Worm (Caenorhabditis elegans): ENCODE data around the gene acs-6.

The acs-6 gene

DNA sequence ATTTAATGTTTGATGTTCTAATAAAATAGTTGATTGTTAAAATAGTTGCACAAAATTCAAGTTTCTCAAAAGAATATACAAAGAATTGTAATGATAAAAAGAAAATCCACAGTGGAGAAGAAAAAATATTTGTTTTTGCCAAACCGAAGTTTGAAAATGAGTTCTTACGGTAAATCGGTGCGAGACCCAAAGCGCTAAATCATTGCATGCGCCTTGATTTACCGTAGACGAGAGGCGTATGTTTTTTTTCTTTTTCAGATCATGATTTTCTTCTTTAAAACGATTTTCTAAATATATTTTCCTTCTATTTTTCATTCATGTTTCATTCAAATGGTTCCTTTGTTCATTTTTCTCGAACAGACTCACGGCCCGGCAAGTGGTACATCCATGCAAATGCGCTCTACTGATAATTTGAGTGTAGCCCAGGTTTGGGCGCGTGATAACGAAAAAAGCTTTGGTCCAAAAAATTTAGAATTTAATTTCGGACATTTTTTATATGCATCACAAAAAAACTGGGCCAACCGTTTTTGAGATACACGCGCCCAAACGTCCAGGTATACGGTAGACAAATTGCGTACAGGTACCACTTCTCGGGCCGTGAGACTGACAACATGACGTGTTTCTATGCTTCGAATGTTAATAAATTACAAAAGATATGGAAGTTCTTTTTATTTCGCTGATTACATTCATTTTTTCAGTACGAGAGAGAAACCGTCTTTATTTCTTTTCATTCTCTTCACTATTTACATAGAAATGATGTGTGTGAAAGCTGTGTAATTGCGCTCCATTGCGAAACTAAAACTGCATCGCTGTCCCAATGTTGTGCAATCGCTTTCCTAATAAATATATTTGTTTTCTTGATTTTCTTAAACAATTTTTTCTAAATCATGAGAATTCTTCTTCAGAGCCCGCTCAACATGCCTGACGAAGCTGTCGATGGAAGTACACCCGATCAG is 36.7 kb upstream of the acs-6 start, which contains the start of gene znf-598:
Gene znf-598, plus strand, starts transcription at position 906 of the 956 bp plus-strand sequence.
- no peak for TF ChIP-seq Y53F4B.3 (GFP tag; IDR thresholded peaks at IDR 0.05)
- TF ChIP-seq F57A8.1 (GFP tag; optimal IDR thresholded peaks at IDR 0.05) = no peak
- 0 out of 2 replicates have a peak, but pooled peaks have one; percentile 22 for TF ChIP-seq B0336.3 (GFP tag; IDR thresholded peaks at IDR 0.05)
- no peak for TF ChIP-seq C06A6.2 (GFP tag; conservative IDR thresholded peaks at IDR 0.05)
- peak; percentile 8 for TF ChIP-seq snpc-1.3 (tag; optimal IDR thresholded peaks at IDR 0.05; ENCODE audit: insufficient read depth)
- TF ChIP-seq xnd-1 (tag; optimal IDR thresholded peaks at IDR 0.05) = peak; percentile 77
- 0 out of 2 replicates have a peak, but pooled peaks have one; percentile 25 for TF ChIP-seq dox-1 (GFP tag; IDR thresholded peaks at IDR 0.05)
- no peak for TF ChIP-seq unc-130 (GFP tag; optimal IDR thresholded peaks at IDR 0.05)
- TF ChIP-seq Y67H2A.10 (GFP tag; conservative IDR thresholded peaks at IDR 0.05) = no peak
- TF ChIP-seq lsl-1 (GFP tag; optimal IDR thresholded peaks at IDR 0.05) = peak; percentile 85
- TF ChIP-seq tbp1 (GFP tag; optimal IDR thresholded peaks at IDR 0.05) = no peak
- no peak for TF ChIP-seq bed-1 (GFP tag; IDR thresholded peaks at IDR 0.05)
- TF ChIP-seq snpc-4 (GFP tag; optimal IDR thresholded peaks at IDR 0.05) = no peak
- TF ChIP-seq snpc-4 (tag; optimal IDR thresholded peaks at IDR 0.05) = peak in 1 of 4 experiments; percentile 16
- no peak for TF ChIP-seq attf-3 (GFP tag; conservative IDR thresholded peaks at IDR 0.05)
- TF ChIP-seq ceh-91 (GFP tag; IDR thresholded peaks at IDR 0.05) = no peak
- TF ChIP-seq C17E4.6 (GFP tag; IDR thresholded peaks at IDR 0.05) = no peak
- peak; percentile 51; the same call in 1 of the 2 replicates for TF ChIP-seq madf-8 (GFP tag; conservative IDR thresholded peaks at IDR 0.05)
- TF ChIP-seq Y56A3A.18 (GFP tag; IDR thresholded peaks at IDR 0.05) = no peak
- no peak for TF ChIP-seq ztf-25 (GFP tag; IDR thresholded peaks at IDR 0.05)
- no peak for TF ChIP-seq fkh-3 (tag; optimal IDR thresholded peaks at IDR 0.05)
- TF ChIP-seq nhr-80 (tag; optimal IDR thresholded peaks at IDR 0.05) = peak; percentile 84
- no peak for TF ChIP-seq unc-62 (GFP tag; optimal IDR thresholded peaks at IDR 0.05)
- peak; percentile 40 for TF ChIP-seq ztf-18 (tag; optimal IDR thresholded peaks at IDR 0.05)
- TF ChIP-seq attf-5 (GFP tag; optimal IDR thresholded peaks at IDR 0.05) = peak; percentile 70
- peak; percentile 86 for TF ChIP-seq F33H1.4 (GFP tag; IDR thresholded peaks at IDR 0.05)
- TF ChIP-seq F52B5.7 (tag; optimal IDR thresholded peaks at IDR 0.05) = no peak
- no peak for TF ChIP-seq snpc-3.4 (tag; optimal IDR thresholded peaks at IDR 0.05)
- peak; percentile 82 for TF ChIP-seq madf-6 (GFP tag; IDR thresholded peaks at IDR 0.05)
- no peak for TF ChIP-seq egl-44 (GFP tag; IDR thresholded peaks at IDR 0.05)
- peak; percentile 66 to 73 for TF ChIP-seq let-607 (tag; optimal IDR thresholded peaks at IDR 0.05)
- TF ChIP-seq F49E8.2 (tag; optimal IDR thresholded peaks at IDR 0.05; ENCODE audit: insufficient read depth) = no peak
- TF ChIP-seq mcd-1 (GFP tag; IDR thresholded peaks at IDR 0.05) = peak; percentile 86
- TF ChIP-seq lin-40 (tag; optimal IDR thresholded peaks at IDR 0.05) = peak; percentile 12
- no peak for TF ChIP-seq ekl-4 (GFP tag; IDR thresholded peaks at IDR 0.05)
- peak; percentile 35 for TF ChIP-seq hmg-1.2 (GFP tag; IDR thresholded peaks at IDR 0.05)
- TF ChIP-seq B0035.1 (tag; optimal IDR thresholded peaks at IDR 0.05) = no peak
- TF ChIP-seq D2030.7 (GFP tag; IDR thresholded peaks at IDR 0.05) = peak; percentile 34; the same call in 1 of the 2 replicates
- TF ChIP-seq F55B11.4 (tag; optimal IDR thresholded peaks at IDR 0.05; ENCODE audit: borderline replicate concordance, insufficient read depth) = no peak
- peak; percentile 38 for TF ChIP-seq efl-1 (GFP tag; optimal IDR thresholded peaks at IDR 0.05)
- TF ChIP-seq akir-1 (GFP tag; optimal IDR thresholded peaks at IDR 0.05) = no peak
- no peak for TF ChIP-seq nfya-2 (GFP tag; IDR thresholded peaks at IDR 0.05)
- no peak for TF ChIP-seq cebp-1 (GFP tag; IDR thresholded peaks at IDR 0.05)
- peak; percentile 81 for TF ChIP-seq cebp-1 (tag; optimal IDR thresholded peaks at IDR 0.05)
- no peak for TF ChIP-seq nhr-27 (tag; optimal IDR thresholded peaks at IDR 0.05)
- TF ChIP-seq hmg-20 (GFP tag; IDR thresholded peaks at IDR 0.05) = no peak
